Worm (Caenorhabditis elegans): Measurements from ENCODE around the gene R07E5.19.

R07E5.19 gene

DNA sequence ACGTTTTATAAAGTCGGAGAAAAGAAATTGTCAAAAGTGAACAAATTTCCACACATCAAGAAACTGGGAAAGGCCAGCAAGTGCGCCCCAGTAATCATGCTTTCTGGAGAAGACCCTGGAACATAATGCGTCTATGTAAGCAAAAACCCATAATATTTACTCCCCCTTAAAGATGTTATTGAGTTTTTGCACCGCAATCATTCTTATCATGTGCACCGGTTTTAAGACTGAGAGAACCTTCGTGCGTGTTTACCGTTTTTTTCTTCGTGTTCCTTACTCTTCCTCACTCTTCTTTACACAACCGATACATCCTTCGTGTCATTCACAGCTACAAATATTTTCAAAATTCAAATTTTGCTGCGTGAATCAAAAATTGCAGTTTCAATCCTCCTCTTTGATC lies 45.0 kb downstream of the R07E5.19 start:
- TF ChIP-seq W03F9.2 (tag; optimal IDR thresholded peaks at IDR 0.05) (no peak), dao-5 (tag; optimal IDR thresholded peaks at IDR 0.05) (no peak), him-1 (tag; optimal IDR thresholded peaks at IDR 0.05) (no peak)

DNA sequence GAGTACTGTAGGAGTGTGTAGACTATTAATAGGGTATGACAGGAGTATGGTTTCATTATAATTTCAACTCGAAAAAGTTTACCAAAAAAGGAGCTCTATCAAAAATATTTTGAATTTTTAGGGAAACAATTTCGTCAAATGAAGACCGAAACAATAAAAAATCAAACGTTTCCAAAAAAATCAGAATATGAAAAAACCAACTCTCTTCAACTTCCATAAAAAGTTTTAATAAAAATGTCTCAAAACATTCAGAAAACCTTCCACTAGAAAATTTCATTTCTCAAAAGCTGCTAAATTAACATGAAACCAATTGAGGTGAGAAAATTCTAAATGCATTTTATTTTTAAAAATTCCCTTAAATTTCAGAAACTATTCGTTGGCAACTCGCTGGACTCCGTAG lies 47.3 kb downstream of the R07E5.19 start, which contains the start of gene ckb-3:
ckb-3 (plus strand) TSS at position 301 of the 400 bp plus-strand sequence.
- no peak for TF ChIP-seq him-1 (tag; optimal IDR thresholded peaks at IDR 0.05)
- TF ChIP-seq W03F9.2 (tag; optimal IDR thresholded peaks at IDR 0.05): no peak
- no peak for TF ChIP-seq dao-5 (tag; optimal IDR thresholded peaks at IDR 0.05)

DNA sequence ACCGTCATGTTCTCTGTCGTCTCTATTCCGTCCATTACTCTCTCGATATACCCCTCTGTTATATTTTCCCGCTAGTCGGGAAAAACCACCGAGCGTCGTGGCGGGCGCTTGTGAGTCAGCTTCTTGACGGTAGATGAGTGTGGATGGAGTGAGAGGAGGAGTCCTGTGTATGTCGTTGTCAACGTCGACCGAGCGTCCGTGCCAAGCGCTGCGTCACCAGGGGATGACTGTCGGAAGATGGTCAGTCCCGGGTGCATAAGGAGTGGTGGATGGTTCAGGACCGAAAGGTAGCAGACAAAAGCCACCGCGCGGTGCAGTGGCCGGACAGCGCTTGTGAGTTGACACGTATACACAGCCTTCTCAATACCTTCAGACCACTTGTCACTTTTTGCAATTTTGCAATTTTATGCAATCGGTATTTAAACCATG lies 48.5 kb downstream of the R07E5.19 start:
- peak; percentile 75 for TF ChIP-seq dao-5 (tag; optimal IDR thresholded peaks at IDR 0.05)

DNA sequence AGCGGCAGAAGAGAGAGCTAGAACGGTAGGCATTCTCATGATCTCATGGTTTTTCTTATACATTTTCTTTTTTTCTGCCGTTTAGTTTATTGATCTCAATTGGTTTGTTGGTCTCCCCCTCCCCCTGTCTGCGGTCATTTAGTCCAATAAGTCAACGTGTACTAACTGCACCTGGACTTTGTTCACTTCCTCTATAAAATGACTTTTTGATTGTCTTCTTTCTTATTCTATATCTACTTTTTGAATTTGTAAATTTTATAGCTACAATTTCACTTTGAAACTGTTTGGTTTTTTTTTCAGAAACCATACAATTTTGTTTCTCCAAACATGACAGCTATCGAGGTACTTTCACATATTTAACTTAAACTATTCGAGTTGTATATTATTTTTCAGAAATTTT lies 50.2 kb downstream of the R07E5.19 start, which contains the start of gene ckb-2:
ckb-2 (plus strand) TSS at position 301 of the 400 bp plus-strand sequence.
- TF ChIP-seq him-1 (tag; optimal IDR thresholded peaks at IDR 0.05): no peak
- TF ChIP-seq dao-5 (tag; optimal IDR thresholded peaks at IDR 0.05): no peak
- no peak for TF ChIP-seq W03F9.2 (tag; optimal IDR thresholded peaks at IDR 0.05)
